Fruit fly (Drosophila melanogaster) whole organism, adult: ENCODE results near the gene CG14507.

Source experiments
- CG12768 ChIP-seq: fragments of 200-800 bp; sonication (Bioruptor generic); optimal IDR thresholded peaks from 2 replicates; lab custom pipeline; 2017; ENCODE audit warnings: missing biosample characterization, missing genetic modification characterization, mild to moderate bottlenecking, moderate library complexity, missing genetic modification reagents
- CG1620 ChIP-seq: fragments of 200-800 bp; sonication (Bioruptor generic); optimal IDR thresholded peaks from 2 replicates; lab custom pipeline; 2016; ENCODE audit warnings: missing biosample characterization, missing genetic modification characterization
- CG5204 ChIP-seq: fragments of 200-800 bp; sonication (Bioruptor generic); optimal IDR thresholded peaks from 2 replicates; lab custom pipeline; 2016; ENCODE audit warnings: missing biosample characterization, missing genetic modification characterization
- CG7101 ChIP-seq: fragments of 200-800 bp; sonication (Bioruptor generic); optimal IDR thresholded peaks from 2 replicates; lab custom pipeline; 2018; ENCODE audit warnings: missing biosample characterization, mild to moderate bottlenecking, missing genetic modification characterization, moderate library complexity
- Clk ChIP-seq: fragments of 200-800 bp; sonication (Bioruptor generic); optimal IDR thresholded peaks from 2 replicates; lab custom pipeline; 2017; ENCODE audit warnings: missing biosample characterization, missing genetic modification characterization
- Crg-1 ChIP-seq: fragments of 200-800 bp; sonication (Bioruptor generic); optimal IDR thresholded peaks from 2 replicates; lab custom pipeline; 2016; ENCODE audit warnings: missing biosample characterization, missing genetic modification characterization
- Mnt ChIP-seq: fragments of 200-800 bp; sonication (Bioruptor generic); optimal IDR thresholded peaks from 2 replicates; lab custom pipeline; 2016; ENCODE audit warnings: missing biosample characterization, mild to moderate bottlenecking, missing genetic modification characterization
- bab1 ChIP-seq: fragments of 200-800 bp; sonication (Bioruptor generic); optimal IDR thresholded peaks from 3 replicates; lab custom pipeline; 2019; ENCODE audit warnings: missing biosample characterization, mild to moderate bottlenecking, missing genetic modification characterization, moderate library complexity
- kay ChIP-seq: fragments of 200-800 bp; sonication (Bioruptor generic); peaks from one replicate; lab custom pipeline; 2016; ENCODE audit warnings: missing biosample characterization, missing genetic modification characterization, borderline replicate concordance
- tj ChIP-seq: fragments of 200-800 bp; sonication (Bioruptor generic); optimal IDR thresholded peaks from 3 replicates; lab custom pipeline; 2017; ENCODE audit warnings: missing biosample characterization, mild to moderate bottlenecking, missing genetic modification characterization, moderate library complexity
- toe ChIP-seq: fragments of 200-800 bp; sonication (Bioruptor generic); optimal IDR thresholded peaks from 2 replicates; lab custom pipeline; 2016; ENCODE audit warnings: missing biosample characterization, missing genetic modification characterization

DNA sequence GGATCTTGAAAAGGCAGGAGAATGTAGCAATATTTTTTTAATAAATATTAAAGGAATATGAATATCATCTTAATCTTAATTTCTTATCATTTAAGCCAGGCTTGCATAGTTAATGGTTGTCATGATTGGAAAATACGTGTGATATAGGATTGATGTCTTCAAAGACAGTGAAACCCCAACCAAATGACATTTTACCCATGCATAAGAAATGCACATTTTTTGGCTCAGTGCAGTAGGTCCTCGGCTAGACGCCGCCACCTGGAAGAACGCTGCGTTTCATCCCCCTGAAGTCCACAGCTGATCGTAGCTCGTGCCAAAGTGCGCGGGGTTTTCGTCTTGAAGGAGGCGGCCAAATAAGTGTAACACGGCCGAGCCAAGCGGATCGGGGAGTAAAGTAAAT is 39.1 kb upstream of the CG14507 start:
- no peak for TF ChIP-seq Crg-1
- no peak for TF ChIP-seq CG7101 (tag; lab: Kevin White, UChicago)
- no peak for TF ChIP-seq Mnt
- no peak for TF ChIP-seq bab1 (GFP tag; lab: Kevin White, UChicago)
- TF ChIP-seq Clk (GFP tag; lab: Kevin White, UChicago): no peak
- no peak for TF ChIP-seq tj (GFP tag; lab: Kevin White, UChicago)
- no peak for TF ChIP-seq toe (GFP tag; lab: Kevin White, UChicago)
- TF ChIP-seq CG1620 (GFP tag; lab: Kevin White, UChicago): no peak
- TF ChIP-seq CG5204 (GFP tag; lab: Kevin White, UChicago): no peak
- no peak for TF ChIP-seq CG12768 (GFP tag; lab: Kevin White, UChicago)
- TF ChIP-seq kay (GFP tag; lab: Kevin White, UChicago): no peak
